Fruit fly (Drosophila melanogaster) ovary, adult (tissue): ENCODE results near the gene CG31174.

ENCODE experiments used
- CG17801 ChIP-seq: fragments of 200-800 bp; optimal IDR thresholded peaks from 2 replicates; lab custom pipeline; 2019; ENCODE audit warnings: missing biosample characterization, mild to moderate bottlenecking, missing genetic modification characterization, moderate library complexity; ENCODE audit not compliant: partially characterized antibody

CG31174 gene

dm6 chr3R:21825140-21825539 is 44.2 kb downstream of the CG31174 start:
- TF ChIP-seq CG17801 (GFP tag; lab: Kevin White, UChicago): no peak

- no peak for TF ChIP-seq CG17801 (GFP tag; lab: Kevin White, UChicago)
Measured at dm6 chr3R:21824407-21825006, 44.8 kb downstream of the CG31174 start.

dm6 chr3R:21823699-21824406 is 45.5 kb downstream of the CG31174 start:
- peak; percentile 72 for TF ChIP-seq CG17801 (GFP tag; lab: Kevin White, UChicago)

dm6 chr3R:21823076-21823475 is 46.2 kb downstream of the CG31174 start:
- TF ChIP-seq CG17801 (GFP tag; lab: Kevin White, UChicago): no peak

dm6 chr3R:21822562-21822933 is 46.8 kb downstream of the CG31174 start, which contains the start of gene CASK:
Gene CASK (minus strand): TSS chr3R:21822674.
- TF ChIP-seq CG17801 (GFP tag; lab: Kevin White, UChicago): no peak

dm6 chr3R:21821684-21822561 is 47.4 kb downstream of the CG31174 start:
- TF ChIP-seq CG17801 (GFP tag; lab: Kevin White, UChicago): peak; percentile 18
